Fruit fly (Drosophila melanogaster) whole organism, embryonic: Measurements from ENCODE around the gene Ctr1A.

Source experiments
- Atf6 ChIP-seq: fragments of 200-800 bp; sonication (Bioruptor generic); IDR thresholded peaks from 2 replicates; pipeline ENCODE4 v1.3.6; 2022; ENCODE audit warnings: missing biosample characterization, missing genetic modification characterization
- CG10209 ChIP-seq: fragments of 200-800 bp; sonication (Bioruptor generic); optimal IDR thresholded peaks from 3 replicates; lab custom pipeline; 2017; ENCODE audit warnings: missing biosample characterization, mild to moderate bottlenecking, missing genetic modification characterization, missing genetic modification reagents
- CG10979 ChIP-seq: fragments of 200-800 bp; sonication (Bioruptor generic); optimal IDR thresholded peaks from 2 replicates; lab custom pipeline; 2018; ENCODE audit warnings: missing biosample characterization, mild to moderate bottlenecking, missing genetic modification characterization, moderate library complexity
- CG1233 ChIP-seq: fragments of 200-800 bp; sonication (Bioruptor generic); optimal IDR thresholded peaks from 4 replicates; lab custom pipeline; 2018; ENCODE audit warnings: missing biosample characterization, mild to moderate bottlenecking, missing genetic modification characterization
- CG14710 ChIP-seq: fragments of 200-800 bp; sonication (Bioruptor generic); optimal IDR thresholded peaks from 3 replicates; lab custom pipeline; 2019; ENCODE audit warnings: missing biosample characterization, mild to moderate bottlenecking, missing genetic modification characterization, moderate library complexity
- CG18262 ChIP-seq: fragments of 200-800 bp; optimal IDR thresholded peaks from 3 replicates; lab custom pipeline; 2019; ENCODE audit warnings: missing biosample characterization, mild to moderate bottlenecking, missing genetic modification characterization, moderate library complexity
- CG18619 ChIP-seq: fragments of 200-800 bp; sonication (Bioruptor generic); optimal IDR thresholded peaks from 3 replicates; lab custom pipeline; 2017; ENCODE audit warnings: missing biosample characterization, mild to moderate bottlenecking, missing genetic modification characterization
- CG2116 ChIP-seq: fragments of 200-800 bp; sonication (Bioruptor generic); optimal IDR thresholded peaks from 3 replicates; lab custom pipeline; 2018; ENCODE audit warnings: missing biosample characterization, mild to moderate bottlenecking, missing genetic modification characterization
- CG30020 ChIP-seq: fragments of 200-800 bp; optimal IDR thresholded peaks from 2 replicates; lab custom pipeline; 2019; ENCODE audit warnings: missing biosample characterization, mild to moderate bottlenecking, missing genetic modification characterization, moderate library complexity
- CG30403 ChIP-seq: fragments of 200-800 bp; sonication (Bioruptor generic); optimal IDR thresholded peaks from 3 replicates; lab custom pipeline; 2016; ENCODE audit warnings: missing biosample characterization, missing genetic modification characterization
- CG30431 ChIP-seq: fragments of 200-800 bp; sonication (Bioruptor generic); optimal IDR thresholded peaks from 2 replicates; lab custom pipeline; 2017; ENCODE audit warnings: missing biosample characterization, missing genetic modification characterization
- CG3065 ChIP-seq: fragments of 200-800 bp; sonication (Bioruptor generic); optimal IDR thresholded peaks from 2 replicates; lab custom pipeline; 2016; ENCODE audit warnings: missing biosample characterization, missing genetic modification characterization
- CG31388 ChIP-seq: fragments of 200-800 bp; sonication (Bioruptor generic); optimal IDR thresholded peaks from 2 replicates; lab custom pipeline; 2016; ENCODE audit warnings: missing biosample characterization, missing genetic modification characterization
- CG34376 ChIP-seq: fragments of 200-800 bp; sonication (Bioruptor generic); optimal IDR thresholded peaks from 2 replicates; lab custom pipeline; 2018; ENCODE audit warnings: missing biosample characterization, mild to moderate bottlenecking, missing genetic modification characterization
- CG3838 ChIP-seq: fragments of 200-800 bp; sonication (Bioruptor generic); optimal IDR thresholded peaks from 3 replicates; lab custom pipeline; 2016; ENCODE audit warnings: missing biosample characterization, missing genetic modification characterization
- CG3847 ChIP-seq: fragments of 200-800 bp; sonication (Bioruptor generic); IDR thresholded peaks from 2 replicates; pipeline ENCODE4 v1.3.6; 2022; ENCODE audit warnings: missing biosample characterization, missing genetic modification characterization
- CG4617 ChIP-seq: fragments of 200-800 bp; sonication (Bioruptor generic); optimal IDR thresholded peaks from 3 replicates; lab custom pipeline; 2016; ENCODE audit warnings: missing biosample characterization, missing genetic modification characterization, borderline replicate concordance
- CG6654 ChIP-seq: fragments of 200-800 bp; sonication (Bioruptor generic); optimal IDR thresholded peaks from 2 replicates; lab custom pipeline; 2017; ENCODE audit warnings: missing biosample characterization, mild to moderate bottlenecking, missing genetic modification characterization
- CG6683 ChIP-seq: fragments of 200-800 bp; sonication (Bioruptor generic); optimal IDR thresholded peaks from 2 replicates; lab custom pipeline; 2017; ENCODE audit warnings: missing biosample characterization, mild to moderate bottlenecking, missing genetic modification characterization, missing genetic modification reagents
- CG6765 ChIP-seq: fragments of 200-800 bp; sonication (Bioruptor generic); optimal IDR thresholded peaks from 3 replicates; lab custom pipeline; 2017; ENCODE audit warnings: missing biosample characterization, mild to moderate bottlenecking, missing genetic modification characterization
- CG8478 ChIP-seq: fragments of >200 bp; optimal IDR thresholded peaks from 2 replicates; lab custom pipeline; 2018
- Chrac-16 ChIP-seq: fragments of 200-800 bp; sonication (Bioruptor generic); optimal IDR thresholded peaks from 3 replicates; lab custom pipeline; 2016; ENCODE audit warnings: missing biosample characterization, missing genetic modification characterization
- D19A ChIP-seq: fragments of 200-800 bp; optimal IDR thresholded peaks from 3 replicates; lab custom pipeline; 2019; ENCODE audit warnings: missing biosample characterization, mild to moderate bottlenecking, missing genetic modification characterization, moderate library complexity
- E2f2 ChIP-seq: fragments of 200-800 bp; sonication (Bioruptor generic); IDR thresholded peaks from 2 replicates; pipeline ENCODE4 v1.3.6; 2022; ENCODE audit warnings: missing biosample characterization, missing genetic modification characterization
- HLH4C ChIP-seq: fragments of 200-800 bp; sonication (Bioruptor generic); IDR thresholded peaks from 3 replicates; pipeline ENCODE4 v1.3.6; 2022; ENCODE audit warnings: missing biosample characterization, missing genetic modification characterization; ENCODE audit not compliant: partially characterized antibody
- HmgZ ChIP-seq: fragments of 200-800 bp; sonication (Bioruptor generic); optimal IDR thresholded peaks from 2 replicates; lab custom pipeline; 2018; ENCODE audit warnings: missing biosample characterization, mild to moderate bottlenecking, missing genetic modification characterization
- Meics ChIP-seq: fragments of 200-800 bp; sonication (Bioruptor generic); optimal IDR thresholded peaks from 2 replicates; lab custom pipeline; 2017; ENCODE audit warnings: missing biosample characterization, mild to moderate bottlenecking, missing genetic modification characterization
- Sox100B ChIP-seq: fragments of 200-800 bp; sonication (Bioruptor generic); optimal IDR thresholded peaks from 3 replicates; lab custom pipeline; 2018; ENCODE audit warnings: missing biosample characterization, mild to moderate bottlenecking, missing genetic modification characterization
- Sry-β ChIP-seq: fragments of 200-800 bp; sonication (Bioruptor generic); optimal IDR thresholded peaks from 2 replicates; lab custom pipeline; 2018; ENCODE audit warnings: missing biosample characterization, mild to moderate bottlenecking, missing genetic modification characterization, moderate library complexity
- Sry-δ ChIP-seq: fragments of 200-800 bp; sonication (Bioruptor generic); optimal IDR thresholded peaks from 2 replicates; lab custom pipeline; 2016; ENCODE audit warnings: missing biosample characterization, missing genetic modification characterization
- Ssrp ChIP-seq: fragments of 200-800 bp; sonication (Bioruptor generic); optimal IDR thresholded peaks from 2 replicates; lab custom pipeline; 2018; ENCODE audit warnings: missing biosample characterization, mild to moderate bottlenecking, missing genetic modification characterization, moderate library complexity
- Stat92E ChIP-seq, 3 experiments: fragments of >200 bp in 2 of 3; fragments of 200-800 bp in 1 of 3; sonication (Bioruptor generic) in 1 of 3; optimal IDR thresholded peaks; 2 replicates each; lab custom pipeline; 2017 to 2019; ENCODE audit warnings: missing biosample characterization in 3 of 3, missing genetic modification characterization in 3 of 3, mild to moderate bottlenecking in 1 of 3, moderate library complexity in 1 of 3
- Xrp1 ChIP-seq: fragments of 200-800 bp; sonication (Bioruptor generic); IDR thresholded peaks from 2 replicates; pipeline ENCODE4 v1.3.6; 2022; ENCODE audit warnings: missing biosample characterization, missing genetic modification characterization
- abd-A ChIP-seq: fragments of 200-800 bp; sonication (Bioruptor generic); optimal IDR thresholded peaks from 3 replicates; lab custom pipeline; 2019; ENCODE audit warnings: missing biosample characterization, mild to moderate bottlenecking, missing genetic modification characterization, moderate library complexity
- caup ChIP-seq: fragments of 200-800 bp; sonication (Bioruptor generic); optimal IDR thresholded peaks from 3 replicates; lab custom pipeline; 2017; ENCODE audit warnings: missing biosample characterization, mild to moderate bottlenecking, missing genetic modification characterization, moderate library complexity; ENCODE audit not compliant: severe bottlenecking
- cg ChIP-seq: fragments of 200-800 bp; sonication (Bioruptor generic); optimal IDR thresholded peaks from 3 replicates; lab custom pipeline; 2019; ENCODE audit warnings: missing biosample characterization, mild to moderate bottlenecking, missing genetic modification characterization, moderate library complexity
- chm ChIP-seq: fragments of 200-800 bp; sonication (Bioruptor generic); IDR thresholded peaks from 2 replicates; pipeline ENCODE4 v1.3.6; 2022; ENCODE audit warnings: missing biosample characterization, missing genetic modification characterization
- exex ChIP-seq: fragments of 200-800 bp; sonication (Bioruptor generic); optimal IDR thresholded peaks from 4 replicates; lab custom pipeline; 2018; ENCODE audit warnings: missing biosample characterization, mild to moderate bottlenecking, missing genetic modification characterization, moderate library complexity
- lilli ChIP-seq: fragments of 200-800 bp; sonication (Bioruptor generic); optimal IDR thresholded peaks from 3 replicates; lab custom pipeline; 2016; ENCODE audit warnings: missing biosample characterization, missing genetic modification characterization
- lola ChIP-seq, 3 experiments: fragments of >200 bp in 2 of 3; fragments of 200-800 bp in 1 of 3; sonication (Bioruptor generic) in 1 of 3; optimal IDR thresholded peaks; 2 replicates each; lab custom pipeline; 2017 to 2019; ENCODE audit warnings: missing biosample characterization in 3 of 3, missing genetic modification characterization in 3 of 3, mild to moderate bottlenecking in 1 of 3, moderate library complexity in 1 of 3
- nerfin-1 ChIP-seq: fragments of 200-800 bp; sonication (Bioruptor generic); optimal IDR thresholded peaks from 3 replicates; lab custom pipeline; 2019; ENCODE audit warnings: missing biosample characterization, mild to moderate bottlenecking, missing genetic modification characterization, moderate library complexity
- odd ChIP-seq: fragments of 200-800 bp; sonication (Bioruptor generic); optimal IDR thresholded peaks from 2 replicates; lab custom pipeline; 2017; ENCODE audit warnings: missing biosample characterization, mild to moderate bottlenecking, missing genetic modification characterization
- psq ChIP-seq: fragments of 200-800 bp; sonication (Bioruptor generic); optimal IDR thresholded peaks from 2 replicates; lab custom pipeline; 2017; ENCODE audit warnings: missing biosample characterization, missing genetic modification characterization
- slbo ChIP-seq: fragments of 200-800 bp; sonication (Bioruptor generic); IDR thresholded peaks from 2 replicates; pipeline ENCODE4 v1.3.6; 2022; ENCODE audit warnings: missing biosample characterization, missing genetic modification characterization
- sob ChIP-seq: fragments of 200-800 bp; sonication (Bioruptor generic); IDR thresholded peaks from 2 replicates; pipeline ENCODE4 v1.3.6; 2022; ENCODE audit warnings: missing biosample characterization, missing genetic modification characterization
- tll ChIP-seq, 2 experiments: fragments of 200-800 bp in 1 of 2; fragments of >200 bp in 1 of 2; sonication (Bioruptor generic) in 1 of 2; optimal IDR thresholded peaks; 2 replicates each; lab custom pipeline; 2017 to 2019; ENCODE audit warnings: missing biosample characterization in 2 of 2, missing genetic modification characterization in 2 of 2, mild to moderate bottlenecking in 1 of 2, moderate library complexity in 1 of 2
- vnd ChIP-seq: fragments of 200-800 bp; sonication (Bioruptor generic); IDR thresholded peaks from 3 replicates; pipeline ENCODE4 v1.3.6; 2022; ENCODE audit warnings: missing biosample characterization, missing genetic modification characterization; ENCODE audit not compliant: partially characterized antibody
- zfh2 ChIP-seq: fragments of 200-800 bp; sonication (Bioruptor generic); optimal IDR thresholded peaks from 2 replicates; lab custom pipeline; 2016; ENCODE audit warnings: missing biosample characterization, missing genetic modification characterization

Gene Ctr1A

DNA sequence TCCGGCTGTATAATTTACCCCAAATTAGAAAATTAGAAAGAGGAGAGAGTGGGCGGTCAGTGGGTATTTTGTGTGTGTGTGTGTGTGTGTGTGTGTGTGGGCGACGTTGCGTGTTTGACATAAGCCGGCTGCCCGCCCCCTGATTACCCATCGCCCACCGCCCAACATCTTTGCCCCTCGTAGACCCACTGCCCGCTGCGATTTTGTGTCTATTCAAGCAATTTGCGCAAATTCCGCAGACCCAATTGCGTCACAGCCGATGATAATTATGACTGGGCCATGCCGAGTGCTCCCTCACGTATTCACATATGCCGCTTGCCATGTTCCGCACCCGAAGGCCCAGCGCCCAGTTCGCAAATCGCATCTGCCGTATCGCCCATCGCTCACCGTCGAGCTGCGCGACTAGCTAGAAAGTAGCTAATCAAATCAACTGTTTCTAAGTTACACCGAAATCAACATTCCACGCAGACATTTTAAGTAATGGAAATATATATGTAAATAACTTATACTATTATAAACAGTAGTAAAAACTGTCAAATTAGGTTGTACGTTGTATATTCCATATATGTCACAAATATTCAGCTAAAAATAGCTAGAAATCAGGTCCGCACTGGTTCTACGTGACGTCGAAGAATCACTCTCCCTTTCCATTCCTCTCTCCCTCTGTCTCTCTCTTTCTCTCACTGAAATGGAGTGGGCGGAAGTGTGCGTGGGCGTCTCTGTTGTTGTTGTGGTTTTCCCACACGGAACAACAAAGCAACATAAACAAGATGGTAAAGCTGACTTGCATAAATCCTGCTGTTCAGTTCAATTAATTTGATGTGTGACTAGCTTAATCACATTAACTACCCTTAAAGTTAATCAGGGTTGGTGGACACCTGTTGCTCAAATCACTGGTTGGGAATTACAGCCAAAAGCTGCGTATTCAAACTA, 4.6 kb upstream of the Ctr1A start (continued):
- TF ChIP-seq Sry-δ (GFP tag; lab: Kevin White, UChicago) (no peak), Xrp1 (GFP tag; lab: Robert Waterston, UW) (peak; percentile 63), E2f2 (GFP tag; lab: Robert Waterston, UW) (peak; percentile 25; the same call in 1 of the 2 replicates), CG2116 (peak; percentile 3), exex (tag; lab: Kevin White, UChicago) (peak; percentile 68), CG3065 (no peak), lilli (peak; percentile 45), caup (GFP tag; lab: Kevin White, UChicago) (peak; percentile 57), CG30431 (GFP tag; lab: Kevin White, UChicago) (no peak), Ssrp (tag; lab: Kevin White, UChicago) (peak; percentile 31), vnd (GFP tag; lab: Robert Waterston, UW) (no peak), abd-A (tag; lab: Kevin White, UChicago) (peak; percentile 47), lola (GFP tag; optimal IDR thresholded peaks at IDR 0.05; lab: Kevin White, UChicago) (peak in 1 of 3 experiments; percentile 28), Stat92E (GFP tag; optimal IDR thresholded peaks at IDR 0.05; lab: Kevin White, UChicago) (peak in 1 of 3 experiments; percentile 26), cg (GFP tag; lab: Kevin White, UChicago) (peak; percentile 5), CG6765 (GFP tag; lab: Kevin White, UChicago) (peak; percentile 63), nerfin-1 (tag; lab: Kevin White, UChicago) (peak; percentile 43), slbo (GFP tag; lab: Robert Waterston, UW) (peak; percentile 54), CG6654 (GFP tag; lab: Kevin White, UChicago) (no peak), CG34376 (GFP tag; lab: Kevin White, UChicago) (peak; percentile 82), CG10209 (GFP tag; lab: Kevin White, UChicago) (peak; percentile 39), CG14710 (tag; lab: Kevin White, UChicago) (peak; percentile 32), CG6683 (GFP tag; lab: Kevin White, UChicago) (peak; percentile 11), Atf6 (GFP tag; lab: Robert Waterston, UW) (peak; percentile 51; the same call in 1 of the 2 replicates), Sry-β (GFP tag; lab: Kevin White, UChicago) (peak; percentile 95), CG10979 (tag; lab: Kevin White, UChicago) (peak; percentile 22), HmgZ (tag; lab: Kevin White, UChicago) (peak; percentile 55), CG18262 (peak; percentile 61), sob (GFP tag; lab: Robert Waterston, UW) (no peak; the same call in 1 of the 2 replicates), CG18619 (GFP tag; lab: Kevin White, UChicago) (peak; percentile 3), CG4617 (GFP tag; lab: Kevin White, UChicago) (no peak), tll (GFP tag; optimal IDR thresholded peaks at IDR 0.05; lab: Kevin White, UChicago) (peak in 1 of 2 experiments; percentile 38), Chrac-16 (GFP tag; lab: Kevin White, UChicago) (peak; percentile 24), CG1233 (GFP tag; lab: Kevin White, UChicago) (peak; percentile 33), CG3847 (GFP tag; lab: Robert Waterston, UW) (peak; percentile 27; the same call in 1 of the 2 replicates)
- TF ChIP-seq, all 482 proteins: peak for 163

DNA sequence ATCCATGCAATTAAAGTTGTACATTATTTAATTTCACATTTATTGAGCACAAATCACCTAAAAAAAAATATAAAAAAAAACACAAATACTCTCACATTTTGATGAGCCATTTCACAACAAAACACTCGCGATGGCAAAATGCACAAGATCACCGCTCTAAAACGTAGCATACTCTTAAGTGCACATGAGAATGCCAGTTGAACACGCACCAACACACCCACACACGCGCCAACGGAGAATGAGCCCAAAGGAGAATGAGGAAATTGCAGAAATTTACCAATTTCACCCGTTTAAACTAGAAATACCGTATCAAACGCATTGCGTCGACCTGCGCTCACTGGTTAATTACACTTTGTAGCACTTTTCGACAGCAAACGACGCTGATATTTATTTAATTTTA, 1.5 kb upstream of the Ctr1A start:
- TF ChIP-seq CG8478 = no peak
- no peak for TF ChIP-seq Meics (GFP tag; lab: Kevin White, UChicago)
- no peak for TF ChIP-seq CG3838
- TF ChIP-seq CG30020 (tag; lab: Kevin White, UChicago) = no peak
- TF ChIP-seq D19A = no peak
- no peak for TF ChIP-seq HLH4C
- TF ChIP-seq odd (GFP tag; lab: Kevin White, UChicago) = no peak
- TF ChIP-seq zfh2 = no peak
- TF ChIP-seq CG30403 (GFP tag; lab: Kevin White, UChicago) = no peak
- TF ChIP-seq chm = no peak
- no peak for TF ChIP-seq CG31388 (GFP tag; lab: Kevin White, UChicago)
- no peak for TF ChIP-seq Sox100B (GFP tag; lab: Kevin White, UChicago)
- peak; percentile 61 for TF ChIP-seq psq
